Fruit fly (Drosophila melanogaster) whole organism, embryonic: Measurements from ENCODE around the gene Kap3.

Source experiments
- Bteb2 ChIP-seq: fragments of 200-800 bp; sonication (Bioruptor generic); optimal IDR thresholded peaks from 2 replicates; lab custom pipeline; 2016; ENCODE audit warnings: missing biosample characterization, missing genetic modification characterization
- CG10431 ChIP-seq: fragments of 200-800 bp; sonication (Bioruptor generic); optimal IDR thresholded peaks from 3 replicates; lab custom pipeline; 2018; ENCODE audit warnings: missing biosample characterization, mild to moderate bottlenecking, missing genetic modification characterization
- CG10979 ChIP-seq: fragments of 200-800 bp; sonication (Bioruptor generic); optimal IDR thresholded peaks from 2 replicates; lab custom pipeline; 2018; ENCODE audit warnings: missing biosample characterization, mild to moderate bottlenecking, missing genetic modification characterization, moderate library complexity
- CG11247 ChIP-seq: fragments of 200-800 bp; sonication (Bioruptor generic); IDR thresholded peaks from 2 replicates; pipeline ENCODE4 v1.3.6; 2022; ENCODE audit warnings: missing biosample characterization, missing genetic modification characterization
- CG11456 ChIP-seq: fragments of 200-800 bp; sonication (Bioruptor generic); IDR thresholded peaks from 3 replicates; pipeline ENCODE4 v1.3.6; 2022; ENCODE audit warnings: missing biosample characterization, missing genetic modification characterization
- CG11696 ChIP-seq: fragments of 200-800 bp; sonication (Bioruptor generic); IDR thresholded peaks from 2 replicates; pipeline ENCODE4 v1.3.6; 2022; ENCODE audit warnings: missing biosample characterization, missing genetic modification characterization
- CG12219 ChIP-seq: fragments of 200-800 bp; sonication (Bioruptor generic); optimal IDR thresholded peaks from 3 replicates; lab custom pipeline; 2018; ENCODE audit warnings: missing biosample characterization, mild to moderate bottlenecking, missing genetic modification characterization
- CG12942 ChIP-seq: fragments of 200-800 bp; sonication (Bioruptor generic); optimal IDR thresholded peaks from 3 replicates; lab custom pipeline; 2016; ENCODE audit warnings: missing biosample characterization, missing genetic modification characterization
- CG13424 ChIP-seq: fragments of 200-800 bp; sonication (Bioruptor generic); optimal IDR thresholded peaks from 2 replicates; lab custom pipeline; 2019; ENCODE audit warnings: missing biosample characterization, mild to moderate bottlenecking, missing genetic modification characterization, moderate library complexity
- CG15601 ChIP-seq: fragments of 200-800 bp; sonication (Bioruptor generic); optimal IDR thresholded peaks from 3 replicates; lab custom pipeline; 2019; ENCODE audit warnings: missing biosample characterization, mild to moderate bottlenecking, missing genetic modification characterization, moderate library complexity
- CG17328 ChIP-seq: fragments of 200-800 bp; sonication (Bioruptor generic); IDR thresholded peaks from 2 replicates; pipeline ENCODE4 v1.3.6; 2022; ENCODE audit warnings: missing biosample characterization, missing genetic modification characterization
- CG17829 ChIP-seq: fragments of 200-800 bp; optimal IDR thresholded peaks from 2 replicates; lab custom pipeline; 2019; ENCODE audit warnings: missing biosample characterization, mild to moderate bottlenecking, missing genetic modification characterization, moderate library complexity
- CG1792 ChIP-seq: fragments of 200-800 bp; sonication (Bioruptor generic); optimal IDR thresholded peaks from 2 replicates; lab custom pipeline; 2016; ENCODE audit warnings: missing biosample characterization, missing genetic modification characterization
- CG2712 ChIP-seq: fragments of 200-800 bp; optimal IDR thresholded peaks from 3 replicates; lab custom pipeline; 2019; ENCODE audit warnings: missing biosample characterization, mild to moderate bottlenecking, missing genetic modification characterization, moderate library complexity
- CG31441 ChIP-seq: fragments of 200-800 bp; sonication (Bioruptor generic); IDR thresholded peaks from 2 replicates; pipeline ENCODE4 v1.3.6; 2022; ENCODE audit warnings: missing biosample characterization, missing genetic modification characterization
- CG32532 ChIP-seq: fragments of 200-800 bp; sonication (Bioruptor generic); IDR thresholded peaks from 2 replicates; pipeline ENCODE4 v1.3.6; 2022; ENCODE audit warnings: missing biosample characterization, missing genetic modification characterization
- CG32772 ChIP-seq: fragments of 200-800 bp; sonication (Bioruptor generic); IDR thresholded peaks from 2 replicates; pipeline ENCODE4 v1.3.6; 2022; ENCODE audit warnings: missing biosample characterization, missing genetic modification characterization
- CG34376 ChIP-seq: fragments of 200-800 bp; sonication (Bioruptor generic); optimal IDR thresholded peaks from 2 replicates; lab custom pipeline; 2018; ENCODE audit warnings: missing biosample characterization, mild to moderate bottlenecking, missing genetic modification characterization
- CG4282 ChIP-seq: fragments of 200-800 bp; sonication (Bioruptor generic); optimal IDR thresholded peaks from 2 replicates; lab custom pipeline; 2016; ENCODE audit warnings: missing biosample characterization, missing genetic modification characterization
- CG9797 ChIP-seq: fragments of 200-800 bp; sonication (Bioruptor generic); optimal IDR thresholded peaks from 3 replicates; lab custom pipeline; 2018; ENCODE audit warnings: missing biosample characterization, mild to moderate bottlenecking, missing genetic modification characterization
- CG9876 ChIP-seq: fragments of 200-800 bp; sonication (Bioruptor generic); optimal IDR thresholded peaks from 2 replicates; lab custom pipeline; 2016; ENCODE audit warnings: missing biosample characterization, missing genetic modification characterization
- D19B ChIP-seq: fragments of 200-800 bp; sonication (Bioruptor generic); optimal IDR thresholded peaks from 2 replicates; lab custom pipeline; 2017; ENCODE audit warnings: missing biosample characterization, mild to moderate bottlenecking, missing genetic modification characterization
- Deaf1 ChIP-seq: fragments of 200-800 bp; optimal IDR thresholded peaks from 3 replicates; lab custom pipeline; 2019; ENCODE audit warnings: missing biosample characterization, mild to moderate bottlenecking, missing genetic modification characterization, moderate library complexity
- Drgx ChIP-seq: fragments of 200-800 bp; sonication (Bioruptor generic); IDR thresholded peaks from 2 replicates; pipeline ENCODE4 v1.3.6; 2022; ENCODE audit warnings: missing biosample characterization, missing genetic modification characterization
- H15 ChIP-seq: fragments of 200-800 bp; sonication (Bioruptor generic); IDR thresholded peaks from 3 replicates; pipeline ENCODE4 v1.3.6; 2022; ENCODE audit warnings: missing biosample characterization, missing genetic modification characterization
- HLH54F ChIP-seq: fragments of 200-800 bp; sonication (Bioruptor generic); optimal IDR thresholded peaks from 3 replicates; lab custom pipeline; 2016; ENCODE audit warnings: missing biosample characterization, missing genetic modification characterization
- Hey ChIP-seq: fragments of 200-800 bp; sonication (Bioruptor generic); optimal IDR thresholded peaks from 3 replicates; lab custom pipeline; 2018; ENCODE audit warnings: missing biosample characterization, mild to moderate bottlenecking, missing genetic modification characterization
- Jarid2 ChIP-seq: fragments of 200-800 bp; sonication (Bioruptor generic); optimal IDR thresholded peaks from 3 replicates; lab custom pipeline; 2017; ENCODE audit warnings: mild to moderate bottlenecking, missing biosample characterization, missing genetic modification reagents, missing genetic modification characterization
- Nf-YC ChIP-seq: fragments of 200-800 bp; optimal IDR thresholded peaks from 3 replicates; lab custom pipeline; 2019; ENCODE audit warnings: missing biosample characterization, mild to moderate bottlenecking, missing genetic modification characterization, moderate library complexity
- Oli ChIP-seq: fragments of 200-800 bp; sonication (Bioruptor generic); optimal IDR thresholded peaks from 2 replicates; lab custom pipeline; 2018; ENCODE audit warnings: missing biosample characterization, mild to moderate bottlenecking, missing genetic modification characterization, moderate library complexity
- Poxn ChIP-seq: fragments of 200-800 bp; sonication (Bioruptor generic); IDR thresholded peaks from 2 replicates; pipeline ENCODE4 v1.3.6; 2022; ENCODE audit warnings: missing biosample characterization, missing genetic modification characterization
- Sry-δ ChIP-seq: fragments of 200-800 bp; sonication (Bioruptor generic); optimal IDR thresholded peaks from 2 replicates; lab custom pipeline; 2016; ENCODE audit warnings: missing biosample characterization, missing genetic modification characterization
- az2 ChIP-seq: fragments of 200-800 bp; sonication (Bioruptor generic); optimal IDR thresholded peaks from 3 replicates; lab custom pipeline; 2016; ENCODE audit warnings: missing biosample characterization, missing genetic modification characterization
- bsh ChIP-seq, 2 experiments: fragments of 200-800 bp; sonication (Bioruptor generic); optimal IDR thresholded peaks; 2 replicates each; lab custom pipeline; 2017 to 2018; ENCODE audit warnings: mild to moderate bottlenecking in 2 of 2, missing biosample characterization in 2 of 2, missing genetic modification characterization in 2 of 2, moderate library complexity in 1 of 2
- danr ChIP-seq: fragments of 200-800 bp; sonication (Bioruptor generic); IDR thresholded peaks from 2 replicates; pipeline ENCODE4 v1.3.6; 2022; ENCODE audit warnings: missing biosample characterization, missing genetic modification characterization
- dati ChIP-seq: fragments of 200-800 bp; sonication (Bioruptor generic); IDR thresholded peaks from 2 replicates; pipeline ENCODE4 v1.3.6; 2022; ENCODE audit warnings: missing biosample characterization, missing genetic modification characterization
- dimm ChIP-seq: fragments of 200-800 bp; sonication (Bioruptor generic); IDR thresholded peaks from 2 replicates; pipeline ENCODE4 v1.3.6; 2022; ENCODE audit warnings: missing biosample characterization, missing genetic modification characterization
- dmrt99B ChIP-seq: fragments of 200-800 bp; sonication (Bioruptor generic); optimal IDR thresholded peaks from 2 replicates; lab custom pipeline; 2018; ENCODE audit warnings: missing biosample characterization, mild to moderate bottlenecking, missing genetic modification characterization, moderate library complexity
- grau ChIP-seq: fragments of 200-800 bp; optimal IDR thresholded peaks from 3 replicates; lab custom pipeline; 2019; ENCODE audit warnings: missing biosample characterization, mild to moderate bottlenecking, missing genetic modification characterization, moderate library complexity
- lab ChIP-seq: fragments of 200-800 bp; sonication (Bioruptor generic); optimal IDR thresholded peaks from 3 replicates; lab custom pipeline; 2017; ENCODE audit warnings: missing biosample characterization, missing genetic modification characterization, mild to moderate bottlenecking, moderate library complexity, missing genetic modification reagents
- pum ChIP-seq: fragments of 200-800 bp; sonication (Bioruptor generic); optimal IDR thresholded peaks from 2 replicates; lab custom pipeline; 2016; ENCODE audit warnings: missing biosample characterization, missing genetic modification characterization
- ro ChIP-seq: fragments of 200-800 bp; sonication (Bioruptor generic); IDR thresholded peaks from 2 replicates; pipeline ENCODE4 v1.3.6; 2022; ENCODE audit warnings: missing biosample characterization, missing genetic modification characterization
- run ChIP-seq: fragments of 200-800 bp; sonication (Bioruptor generic); optimal IDR thresholded peaks from 3 replicates; lab custom pipeline; 2018; ENCODE audit warnings: missing biosample characterization, mild to moderate bottlenecking, missing genetic modification characterization
- sc ChIP-seq, 3 experiments: fragments of >200 bp in 2 of 3; fragments of 200-800 bp in 1 of 3; sonication (Bioruptor generic) in 1 of 3; optimal IDR thresholded peaks; 2 replicates in 2 of 3; 3 replicates in 1 of 3; lab custom pipeline; 2017; ENCODE audit warnings: mild to moderate bottlenecking in 1 of 3, missing biosample characterization in 1 of 3, missing genetic modification characterization in 1 of 3, missing genetic modification reagents in 1 of 3
- sna ChIP-seq: fragments of 200-800 bp; sonication (Bioruptor generic); IDR thresholded peaks from 2 replicates; pipeline ENCODE4 v1.3.6; 2022; ENCODE audit warnings: missing biosample characterization, missing genetic modification characterization; ENCODE audit not compliant: partially characterized antibody
- toy ChIP-seq: fragments of 200-800 bp; sonication (Bioruptor generic); IDR thresholded peaks from 2 replicates; pipeline ENCODE4 v1.3.6; 2022; ENCODE audit warnings: missing biosample characterization, missing genetic modification characterization
- trh ChIP-seq: fragments of 200-800 bp; sonication (Bioruptor generic); optimal IDR thresholded peaks from 2 replicates; lab custom pipeline; 2016; ENCODE audit warnings: missing biosample characterization, missing genetic modification characterization
- ttk ChIP-seq: fragments of 200-800 bp; sonication (Bioruptor generic); IDR thresholded peaks from 2 replicates; pipeline ENCODE4 v2.1.2; 2022; ENCODE audit warnings: missing biosample characterization, missing genetic modification characterization
- tx ChIP-seq: fragments of 200-800 bp; sonication (Bioruptor generic); optimal IDR thresholded peaks from 2 replicates; lab custom pipeline; 2016; ENCODE audit warnings: missing biosample characterization, missing genetic modification characterization
- wor ChIP-seq: fragments of 200-800 bp; sonication (Bioruptor generic); IDR thresholded peaks from 2 replicates; pipeline ENCODE4 v1.3.6; 2022; ENCODE audit warnings: missing biosample characterization, missing genetic modification characterization
- zen ChIP-seq: fragments of 200-800 bp; sonication (Bioruptor generic); optimal IDR thresholded peaks from 3 replicates; lab custom pipeline; 2018; ENCODE audit warnings: missing biosample characterization, mild to moderate bottlenecking, missing genetic modification characterization, moderate library complexity

The Kap3 gene

dm6 chrX:11351351-11351750, 11.5 kb upstream of the Kap3 start (continued):
- TF ChIP-seq CG12219 (GFP tag; lab: Kevin White, UChicago) (peak; percentile 95), CG15601 (tag; lab: Kevin White, UChicago) (peak; percentile 82), bsh (GFP tag; optimal IDR thresholded peaks at IDR 0.05; lab: Kevin White, UChicago) (peak; percentile 83 to 94), sna (no peak), CG11247 (GFP tag; lab: Robert Waterston, UW) (peak; percentile 94), CG32772 (GFP tag; lab: Robert Waterston, UW) (peak; percentile 95), toy (peak; percentile 82), CG17328 (GFP tag; lab: Robert Waterston, UW) (peak; percentile 97), CG10979 (tag; lab: Kevin White, UChicago) (peak; percentile 87), grau (peak; percentile 99), CG11456 (GFP tag; lab: Robert Waterston, UW) (peak; percentile 97), zen (tag; lab: Kevin White, UChicago) (peak; percentile 81), danr (GFP tag; lab: Robert Waterston, UW) (peak; percentile 92), CG9797 (GFP tag; lab: Kevin White, UChicago) (no peak), CG12942 (peak; percentile 83), Bteb2 (GFP tag; lab: Kevin White, UChicago) (peak; percentile 70), CG9876 (peak; percentile 93), Drgx (GFP tag; lab: Robert Waterston, UW) (peak; percentile 98), H15 (GFP tag; lab: Robert Waterston, UW) (peak; percentile 95), Hey (peak; percentile 78), tx (GFP tag; lab: Kevin White, UChicago) (peak; percentile 89), az2 (GFP tag; lab: Kevin White, UChicago) (peak; percentile 93), CG1792 (peak; percentile 87), run (tag; lab: Kevin White, UChicago) (peak; percentile 69), CG2712 (peak; percentile 91), CG17829 (tag; lab: Kevin White, UChicago) (peak; percentile 88), CG11696 (GFP tag; lab: Robert Waterston, UW) (peak; percentile 86), dmrt99B (tag; lab: Kevin White, UChicago) (peak; percentile 95), Poxn (GFP tag; lab: Robert Waterston, UW) (peak; percentile 78), ttk (GFP tag; lab: Robert Waterston, UW) (peak; percentile 94), lab (GFP tag; lab: Kevin White, UChicago) (peak; percentile 96), sc (optimal IDR thresholded peaks at IDR 0.05; lab: Kevin White, UChicago) (no peak), sc (GFP tag; optimal IDR thresholded peaks at IDR 0.05; lab: Kevin White, UChicago) (peak; percentile 74), Oli (peak; percentile 92), Sry-δ (GFP tag; lab: Kevin White, UChicago) (peak; percentile 41), pum (peak; percentile 92), dati (GFP tag; lab: Robert Waterston, UW) (peak; percentile 87), HLH54F (GFP tag; lab: Kevin White, UChicago) (peak; percentile 92), dimm (GFP tag; lab: Robert Waterston, UW) (peak; percentile 86), wor (GFP tag; lab: Robert Waterston, UW) (peak; percentile 81), Deaf1 (tag; lab: Kevin White, UChicago) (peak; percentile 64), CG34376 (peak; percentile 72), CG10431 (GFP tag; lab: Kevin White, UChicago) (peak; percentile 50), trh (GFP tag; lab: Kevin White, UChicago) (peak; percentile 80), CG13424 (tag; lab: Kevin White, UChicago) (peak; percentile 92), ro (GFP tag; lab: Robert Waterston, UW) (peak; percentile 89), CG31441 (GFP tag; lab: Robert Waterston, UW) (peak; percentile 86), CG4282 (GFP tag; lab: Kevin White, UChicago) (peak; percentile 58), Nf-YC (peak; percentile 76), D19B (GFP tag; lab: Kevin White, UChicago) (peak; percentile 76), Jarid2 (GFP tag; lab: Kevin White, UChicago) (no peak), CG32532 (GFP tag; lab: Robert Waterston, UW) (peak; percentile 96)
